Worm (Caenorhabditis elegans) whole organism, L4 larva: Measurements from ENCODE around the gene glb-22.

Source experiments
- egl-27 ChIP-seq: sonication (generic microtip); optimal IDR thresholded peaks from 3 replicates; lab custom pipeline; 2017; ENCODE audit warnings: missing biosample characterization, missing genetic modification reagents, missing genetic modification characterization
- lin-13 ChIP-seq: fragments of 150-350 bp; optimal IDR thresholded peaks from 2 replicates; lab custom pipeline; 2014; ENCODE audit warnings: missing biosample characterization, missing genetic modification reagents, missing genetic modification characterization
- lin-39 ChIP-seq: fragments of 150-350 bp; optimal IDR thresholded peaks from 2 replicates; lab custom pipeline; 2014; ENCODE audit warnings: missing biosample characterization, missing genetic modification reagents, missing genetic modification characterization
- mdl-1 ChIP-seq, 2 experiments: fragments of 150-350 bp in 1 of 2; sonication (generic microtip) in 1 of 2; optimal IDR thresholded peaks; 2 replicates each; lab custom pipeline; 2014 to 2017; ENCODE audit warnings: missing biosample characterization in 2 of 2, missing genetic modification characterization in 2 of 2
- mep-1 ChIP-seq: fragments of 150-350 bp; sonication (generic microtip); optimal IDR thresholded peaks from 3 replicates; lab custom pipeline; 2014; ENCODE audit warnings: missing biosample characterization, missing genetic modification characterization
- nhr-76 ChIP-seq: fragments of 150-350 bp; optimal IDR thresholded peaks from 2 replicates; lab custom pipeline; 2014; ENCODE audit warnings: missing biosample characterization, missing genetic modification characterization
- spr-3 ChIP-seq: fragments of 200-800 bp; sonication (Bioruptor generic); optimal IDR thresholded peaks from 2 replicates; lab custom pipeline; 2018; ENCODE audit warnings: mild to moderate bottlenecking, missing genetic modification characterization, missing compliant biosample characterization

- TF ChIP-seq nhr-76 (tag; lab: Kevin White, UChicago) (no peak), lin-13 (GFP tag; lab: Kevin White, UChicago) (no peak), lin-39 (tag; lab: Kevin White, UChicago) (no peak), egl-27 (tag; lab: Kevin White, UChicago) (no peak), mdl-1 (tag; optimal IDR thresholded peaks at IDR 0.05; lab: Kevin White, UChicago) (no peak), mep-1 (tag; lab: Kevin White, UChicago) (no peak), spr-3 (GFP tag; lab: Kevin White, UChicago) (no peak)
Observed at ce11 chrV:14620835-14621234, 20.8 kb downstream of the glb-22 start, which contains the start of gene hot-1.
